Worm (Caenorhabditis elegans) whole organism, L4 larva: ENCODE data around the gene Y4C6B.2.

ENCODE experiments used
- F37D6.2 ChIP-seq: sonication (generic microtip); optimal IDR thresholded peaks from 2 replicates; lab custom pipeline; 2016; ENCODE audit warnings: mild to moderate bottlenecking, missing genetic modification characterization, missing compliant biosample characterization
- F44E2.7 ChIP-seq: fragments of 200-800 bp; sonication (Bioruptor generic); IDR thresholded peaks from 2 replicates; pipeline ENCODE4 v2.1.2; 2022; ENCODE audit warnings: missing genetic modification characterization, missing compliant biosample characterization
- F49E8.2 ChIP-seq: sonication (generic microtip); optimal IDR thresholded peaks from 2 replicates; lab custom pipeline; 2016; ENCODE audit warnings: missing compliant biosample characterization, mild to moderate bottlenecking, missing genetic modification characterization, borderline replicate concordance
- ZK337.2 ChIP-seq: fragments of 200-800 bp; sonication (Bioruptor generic); IDR thresholded peaks from 2 replicates; pipeline ENCODE4 v1.3.6; 2022; ENCODE audit warnings: missing genetic modification reagents, missing genetic modification characterization, missing compliant biosample characterization
- aha-1 ChIP-seq: fragments of 150-350 bp; peaks from one replicate; lab custom pipeline; 2014; ENCODE audit warnings: missing biosample characterization, missing genetic modification characterization
- aly-2 ChIP-seq: sonication (generic microtip); optimal IDR thresholded peaks from 2 replicates; lab custom pipeline; 2018; ENCODE audit warnings: missing biosample characterization, missing genetic modification characterization
- ama-1 ChIP-seq: fragments of 150-350 bp; optimal IDR thresholded peaks from 2 replicates; lab custom pipeline; 2014; ENCODE audit warnings: inconsistent platforms, mixed read lengths
- ceh-44 ChIP-seq: fragments of 200-800 bp; sonication (Bioruptor generic); IDR thresholded peaks from 2 replicates; pipeline ENCODE4 v1.3.6; 2022; ENCODE audit warnings: missing genetic modification reagents, missing genetic modification characterization, missing compliant biosample characterization
- ceh-82 ChIP-seq: sonication (generic microtip); optimal IDR thresholded peaks from 2 replicates; lab custom pipeline; 2017; ENCODE audit warnings: missing biosample characterization, missing genetic modification characterization
- daf-12 ChIP-seq: fragments of 150-350 bp; optimal IDR thresholded peaks from 2 replicates; lab custom pipeline; 2014; ENCODE audit warnings: missing biosample characterization, missing genetic modification reagents, missing genetic modification characterization
- daf-16 ChIP-seq, 3 experiments: sonication (generic microtip); optimal IDR thresholded peaks; 2 replicates each; lab custom pipeline; 2016 to 2017; ENCODE audit warnings: missing genetic modification characterization in 3 of 3, missing genetic modification reagents in 3 of 3, mild to moderate bottlenecking in 2 of 3, missing compliant biosample characterization in 2 of 3, missing biosample characterization in 1 of 3, moderate library complexity in 1 of 3
- daf-19 ChIP-seq: fragments of 200-800 bp; sonication (Bioruptor generic); conservative IDR thresholded peaks from 2 replicates; pipeline ENCODE4 v1.3.6; 2022; ENCODE audit warnings: missing genetic modification characterization, missing compliant biosample characterization
- daf-8 ChIP-seq: fragments of 200-800 bp; sonication (Bioruptor generic); IDR thresholded peaks from 2 replicates; pipeline ENCODE4 v1.3.6; 2022; ENCODE audit warnings: missing genetic modification characterization, missing compliant biosample characterization
- dmd-6 ChIP-seq: fragments of 200-800 bp; sonication (Bioruptor generic); IDR thresholded peaks from 2 replicates; pipeline ENCODE4 v1.3.6; 2022; ENCODE audit warnings: missing genetic modification reagents, missing genetic modification characterization, missing compliant biosample characterization
- dmd-9 ChIP-seq: fragments of 200-800 bp; sonication (Bioruptor generic); IDR thresholded peaks from 2 replicates; pipeline ENCODE4 v1.3.6; 2022; ENCODE audit warnings: missing genetic modification reagents, missing genetic modification characterization, missing compliant biosample characterization
- duxl-1 ChIP-seq: sonication (generic microtip); optimal IDR thresholded peaks from 2 replicates; lab custom pipeline; 2016; ENCODE audit warnings: mild to moderate bottlenecking, missing genetic modification characterization, moderate library complexity, missing compliant biosample characterization; ENCODE audit not compliant: poor library complexity
- dve-1 ChIP-seq: sonication (generic microtip); optimal IDR thresholded peaks from 2 replicates; lab custom pipeline; 2017; ENCODE audit warnings: antibody characterized with exemption, mild to moderate bottlenecking, missing genetic modification characterization, missing compliant biosample characterization; ENCODE audit not compliant: insufficient read depth
- fkh-10 ChIP-seq: fragments of 150-350 bp; optimal IDR thresholded peaks from 2 replicates; lab custom pipeline; 2014; ENCODE audit warnings: missing biosample characterization, missing genetic modification reagents, missing genetic modification characterization
- gei-8 ChIP-seq: fragments of 200-800 bp; sonication (Bioruptor generic); optimal IDR thresholded peaks from 2 replicates; lab custom pipeline; 2018; ENCODE audit warnings: mild to moderate bottlenecking, missing genetic modification characterization, missing compliant biosample characterization
- hlh-11 ChIP-seq: fragments of 200-800 bp; sonication (Bioruptor generic); optimal IDR thresholded peaks from 2 replicates; lab custom pipeline; 2018; ENCODE audit warnings: mild to moderate bottlenecking, missing genetic modification characterization, missing compliant biosample characterization
- hlh-30 ChIP-seq: sonication (generic microtip); optimal IDR thresholded peaks from 2 replicates; lab custom pipeline; 2017; ENCODE audit warnings: antibody characterized with exemption, mild to moderate bottlenecking, missing genetic modification characterization, missing compliant biosample characterization; ENCODE audit not compliant: insufficient read depth
- hmg-1.1 ChIP-seq: fragments of 200-800 bp; sonication (Bioruptor generic); IDR thresholded peaks from 2 replicates; pipeline ENCODE4 v1.3.6; 2022; ENCODE audit warnings: missing genetic modification reagents, missing genetic modification characterization, missing compliant biosample characterization
- jun-1 ChIP-seq: fragments of 150-350 bp; optimal IDR thresholded peaks from 2 replicates; lab custom pipeline; 2014; ENCODE audit warnings: missing biosample characterization, missing genetic modification reagents, missing genetic modification characterization
- lim-7 ChIP-seq: fragments of 200-800 bp; sonication (Bioruptor generic); IDR thresholded peaks from 2 replicates; pipeline ENCODE4 v1.3.6; 2022; ENCODE audit warnings: missing genetic modification characterization, missing compliant biosample characterization
- lin-29 ChIP-seq: fragments of 200-800 bp; sonication (Bioruptor generic); IDR thresholded peaks from 2 replicates; pipeline ENCODE4 v1.3.6; 2022; ENCODE audit warnings: missing genetic modification reagents, missing genetic modification characterization, missing compliant biosample characterization
- lin-39 ChIP-seq: fragments of 150-350 bp; optimal IDR thresholded peaks from 2 replicates; lab custom pipeline; 2014; ENCODE audit warnings: missing biosample characterization, missing genetic modification reagents, missing genetic modification characterization
- lsy-2 ChIP-seq, 2 experiments: fragments of 150-350 bp in 1 of 2; sonication (generic microtip) in 1 of 2; optimal IDR thresholded peaks; 2 replicates each; lab custom pipeline; 2014 to 2017; ENCODE audit warnings: missing biosample characterization in 2 of 2, missing genetic modification characterization in 2 of 2
- madf-9 ChIP-seq: fragments of 200-800 bp; sonication (Bioruptor generic); conservative IDR thresholded peaks from 2 replicates; pipeline ENCODE4 v1.3.6; 2022; ENCODE audit warnings: missing genetic modification reagents, missing genetic modification characterization, missing compliant biosample characterization
- mdl-1 ChIP-seq, 2 experiments: fragments of 150-350 bp in 1 of 2; sonication (generic microtip) in 1 of 2; optimal IDR thresholded peaks; 2 replicates each; lab custom pipeline; 2014 to 2017; ENCODE audit warnings: missing biosample characterization in 2 of 2, missing genetic modification characterization in 2 of 2
- mes-2 ChIP-seq: sonication (generic microtip); optimal IDR thresholded peaks from 2 replicates; lab custom pipeline; 2016; ENCODE audit warnings: missing genotype, mild to moderate bottlenecking, missing genetic modification characterization, missing compliant biosample characterization; ENCODE audit not compliant: poor library complexity, severe bottlenecking
- mxl-2 ChIP-seq: fragments of 200-800 bp; sonication (Bioruptor generic); conservative IDR thresholded peaks from 2 replicates; pipeline ENCODE4 v1.3.6; 2022; ENCODE audit warnings: missing genetic modification reagents, missing genetic modification characterization, missing compliant biosample characterization
- mxl-3 ChIP-seq: fragments of 200-800 bp; sonication (Bioruptor generic); optimal IDR thresholded peaks from 2 replicates; lab custom pipeline; 2018; ENCODE audit warnings: mild to moderate bottlenecking, missing genetic modification characterization, missing compliant biosample characterization
- nhr-102 ChIP-seq: sonication (generic microtip); optimal IDR thresholded peaks from 2 replicates; lab custom pipeline; 2016; ENCODE audit warnings: mild to moderate bottlenecking, missing genetic modification characterization, moderate library complexity, missing compliant biosample characterization
- nhr-11 ChIP-seq: fragments of 150-350 bp; optimal IDR thresholded peaks from 2 replicates; lab custom pipeline; 2014; ENCODE audit warnings: missing biosample characterization, missing genetic modification characterization
- nhr-237 ChIP-seq: sonication (generic microtip); optimal IDR thresholded peaks from 2 replicates; lab custom pipeline; 2017; ENCODE audit warnings: missing biosample characterization, missing genetic modification characterization
- nhr-25 ChIP-seq: sonication (generic microtip); optimal IDR thresholded peaks from 2 replicates; lab custom pipeline; 2017; ENCODE audit warnings: missing genetic modification characterization, mild to moderate bottlenecking, missing compliant biosample characterization, antibody characterized with exemption, moderate library complexity, borderline replicate concordance; ENCODE audit not compliant: insufficient read depth
- nhr-6 ChIP-seq: fragments of 150-350 bp; optimal IDR thresholded peaks from 2 replicates; lab custom pipeline; 2014; ENCODE audit warnings: missing biosample characterization, missing genetic modification characterization
- php-3 ChIP-seq: fragments of 200-800 bp; sonication (Bioruptor generic); IDR thresholded peaks from 2 replicates; pipeline ENCODE4 v1.3.6; 2022; ENCODE audit warnings: missing genetic modification reagents, missing genetic modification characterization, missing compliant biosample characterization
- rbr-2 ChIP-seq: sonication (generic microtip); optimal IDR thresholded peaks from 2 replicates; lab custom pipeline; 2016; ENCODE audit warnings: missing genotype, missing genetic modification characterization, missing compliant biosample characterization
- saeg-2 ChIP-seq: fragments of 200-800 bp; sonication (Bioruptor generic); IDR thresholded peaks from 2 replicates; pipeline ENCODE4 v1.3.6; 2022; ENCODE audit warnings: missing genetic modification reagents, missing genetic modification characterization, missing compliant biosample characterization
- set-16 ChIP-seq: fragments of 200-800 bp; sonication (Bioruptor generic); IDR thresholded peaks from 2 replicates; pipeline ENCODE4 v1.3.6; 2022; ENCODE audit warnings: missing genetic modification reagents, missing genetic modification characterization, missing compliant biosample characterization
- skn-1 ChIP-seq: fragments of 150-350 bp; optimal IDR thresholded peaks from 2 replicates; lab custom pipeline; 2014; ENCODE audit warnings: missing biosample characterization, missing genetic modification characterization
- spr-3 ChIP-seq: fragments of 200-800 bp; sonication (Bioruptor generic); optimal IDR thresholded peaks from 2 replicates; lab custom pipeline; 2018; ENCODE audit warnings: mild to moderate bottlenecking, missing genetic modification characterization, missing compliant biosample characterization
- unc-130 ChIP-seq: sonication (generic microtip); optimal IDR thresholded peaks from 2 replicates; lab custom pipeline; 2016; ENCODE audit warnings: missing genetic modification reagents, missing genetic modification characterization, missing compliant biosample characterization
- unc-39 ChIP-seq: sonication (generic microtip); optimal IDR thresholded peaks from 2 replicates; lab custom pipeline; 2017; ENCODE audit warnings: missing biosample characterization, missing genetic modification characterization
- unc-62 ChIP-seq, 3 experiments: fragments of 150-350 bp in 1 of 3; sonication (generic microtip); optimal IDR thresholded peaks in 2 of 3; peaks in 1 of 3; 1 replicate in 1 of 3; 2 replicates in 2 of 3; lab custom pipeline; 2014 to 2017; ENCODE audit warnings: missing biosample characterization in 3 of 3, missing genetic modification characterization in 3 of 3, missing genetic modification reagents in 3 of 3, missing genotype in 1 of 3
- zag-1 ChIP-seq: fragments of 150-350 bp; optimal IDR thresholded peaks from 2 replicates; lab custom pipeline; 2014; ENCODE audit warnings: missing biosample characterization, missing genetic modification characterization
- zfp-2 ChIP-seq: sonication (generic microtip); optimal IDR thresholded peaks from 2 replicates; lab custom pipeline; 2016; ENCODE audit warnings: mild to moderate bottlenecking, missing genetic modification characterization, missing compliant biosample characterization
- zip-11 ChIP-seq: fragments of 200-800 bp; sonication (Bioruptor generic); IDR thresholded peaks from 2 replicates; pipeline ENCODE4 v1.3.6; 2022; ENCODE audit warnings: missing genetic modification characterization, missing compliant biosample characterization
- ztf-7 ChIP-seq: fragments of 150-350 bp; optimal IDR thresholded peaks from 2 replicates; lab custom pipeline; 2014; ENCODE audit warnings: missing biosample characterization, missing genetic modification characterization

Gene Y4C6B.2

ce11 chrIV:5368860-5369259, 29.5 kb downstream of the Y4C6B.2 start:
- TF ChIP-seq daf-16 (GFP tag; optimal IDR thresholded peaks at IDR 0.05; lab: Kevin White, UChicago) (no peak), daf-16 (tag; optimal IDR thresholded peaks at IDR 0.05; lab: Kevin White, UChicago) (peak; percentile 28), duxl-1 (tag; lab: Kevin White, UChicago) (no peak), lin-39 (tag; lab: Kevin White, UChicago) (no peak), mdl-1 (tag; optimal IDR thresholded peaks at IDR 0.05; lab: Kevin White, UChicago) (peak in 1 of 2 experiments; percentile 39), saeg-2 (GFP tag; lab: Robert Waterston, UW) (no peak), nhr-237 (no peak), rbr-2 (tag; lab: Kevin White, UChicago) (peak; percentile 41), F44E2.7 (GFP tag; lab: Robert Waterston, UW) (no peak), hmg-1.1 (GFP tag; lab: Robert Waterston, UW) (peak; percentile 59; the same call in 1 of the 2 replicates), ztf-7 (no peak), nhr-25 (tag; lab: Kevin White, UChicago) (no peak), nhr-11 (no peak), F49E8.2 (no peak), fkh-10 (GFP tag; lab: Kevin White, UChicago) (peak; percentile 43), aly-2 (tag; lab: Kevin White, UChicago) (no peak), dve-1 (tag; lab: Kevin White, UChicago) (peak; percentile 15), nhr-6 (tag; lab: Kevin White, UChicago) (peak; percentile 58), set-16 (GFP tag; lab: Robert Waterston, UW) (peak; percentile 33; the same call in 1 of the 2 replicates), zfp-2 (no peak), lin-29 (GFP tag; lab: Robert Waterston, UW) (no peak), daf-12 (tag; lab: Kevin White, UChicago) (no peak), spr-3 (GFP tag; lab: Kevin White, UChicago) (no peak), gei-8 (no peak), aha-1 (tag; lab: Kevin White, UChicago) (peak; percentile 26), nhr-102 (tag; lab: Kevin White, UChicago) (no peak), php-3 (GFP tag; lab: Robert Waterston, UW) (no peak), zag-1 (tag; lab: Kevin White, UChicago) (no peak), ceh-82 (no peak), mes-2 (tag; lab: Kevin White, UChicago) (peak; percentile 67), unc-130 (GFP tag; lab: Kevin White, UChicago) (no peak), ama-1 (lab: Kevin White, UChicago) (peak; percentile 21), mxl-2 (GFP tag; lab: Robert Waterston, UW) (no peak), unc-39 (tag; lab: Kevin White, UChicago) (no peak), mxl-3 (GFP tag; lab: Kevin White, UChicago) (peak; percentile 43), ZK337.2 (GFP tag; lab: Robert Waterston, UW) (no peak), ceh-44 (GFP tag; lab: Robert Waterston, UW) (no peak), F37D6.2 (no peak), dmd-9 (GFP tag; lab: Robert Waterston, UW) (no peak), hlh-11 (peak; percentile 33), jun-1 (tag; lab: Kevin White, UChicago) (no peak), skn-1 (tag; lab: Kevin White, UChicago) (no peak), hlh-30 (tag; lab: Kevin White, UChicago) (peak; percentile 69), unc-62 (GFP tag; optimal IDR thresholded peaks at IDR 0.05 in 1 of 2; lab: Kevin White, UChicago) (no peak), unc-62 (tag; optimal IDR thresholded peaks at IDR 0.05; lab: Kevin White, UChicago) (no peak), lim-7 (GFP tag; lab: Robert Waterston, UW) (no peak), dmd-6 (no peak), daf-8 (no peak), daf-19 (GFP tag; lab: Robert Waterston, UW) (no peak), madf-9 (no peak), lsy-2 (tag; optimal IDR thresholded peaks at IDR 0.05; lab: Kevin White, UChicago) (peak in 1 of 2 experiments; percentile 50), zip-11 (GFP tag; lab: Robert Waterston, UW) (no peak)
